Fruit fly (Drosophila melanogaster) whole organism, embryonic: ENCODE results near the gene ssp.

Source experiments
- ATbp ChIP-seq: fragments of 200-800 bp; sonication (Bioruptor generic); optimal IDR thresholded peaks from 2 replicates; lab custom pipeline; 2017; ENCODE audit warnings: missing biosample characterization, mild to moderate bottlenecking, missing genetic modification characterization, missing genetic modification reagents
- Ada2b ChIP-seq: fragments of 200-800 bp; sonication (Bioruptor generic); IDR thresholded peaks from 2 replicates; pipeline ENCODE4 v1.3.6; 2022; ENCODE audit warnings: missing biosample characterization, missing genetic modification characterization
- Adf1 ChIP-seq: fragments of 200-800 bp; sonication (Bioruptor generic); IDR thresholded peaks from 2 replicates; pipeline ENCODE4 v1.3.6; 2022; ENCODE audit warnings: missing biosample characterization, missing genetic modification characterization
- Bgb ChIP-seq: fragments of 200-800 bp; sonication (Bioruptor generic); IDR thresholded peaks from 2 replicates; pipeline ENCODE4 v1.3.6; 2022; ENCODE audit warnings: missing biosample characterization, missing genetic modification characterization; ENCODE audit not compliant: partially characterized antibody
- BtbVII ChIP-seq: fragments of 200-800 bp; sonication (Bioruptor generic); optimal IDR thresholded peaks from 3 replicates; lab custom pipeline; 2017; ENCODE audit warnings: missing biosample characterization, mild to moderate bottlenecking, missing genetic modification characterization
- CG1024 ChIP-seq: fragments of 200-800 bp; sonication (Bioruptor generic); IDR thresholded peaks from 2 replicates; pipeline ENCODE4 v1.3.6; 2022; ENCODE audit warnings: missing biosample characterization, missing genetic modification characterization
- CG10431 ChIP-seq: fragments of 200-800 bp; sonication (Bioruptor generic); optimal IDR thresholded peaks from 3 replicates; lab custom pipeline; 2018; ENCODE audit warnings: missing biosample characterization, mild to moderate bottlenecking, missing genetic modification characterization
- CG10543 ChIP-seq: fragments of 200-800 bp; sonication (Bioruptor generic); optimal IDR thresholded peaks from 3 replicates; lab custom pipeline; 2017; ENCODE audit warnings: missing biosample characterization, mild to moderate bottlenecking, missing genetic modification characterization, moderate library complexity
- CG15073 ChIP-seq: fragments of 200-800 bp; sonication (Bioruptor generic); optimal IDR thresholded peaks from 2 replicates; lab custom pipeline; 2016; ENCODE audit warnings: missing biosample characterization, missing genetic modification characterization
- CG18011 ChIP-seq: fragments of 200-800 bp; sonication (Bioruptor generic); optimal IDR thresholded peaks from 2 replicates; lab custom pipeline; 2017; ENCODE audit warnings: missing biosample characterization, missing genetic modification characterization, mild to moderate bottlenecking, moderate library complexity, missing genotype
- CG2875 ChIP-seq: fragments of 200-800 bp; sonication (Bioruptor generic); optimal IDR thresholded peaks from 2 replicates; lab custom pipeline; 2017; ENCODE audit warnings: missing biosample characterization, mild to moderate bottlenecking, missing genetic modification characterization, missing genetic modification reagents
- CG2889 ChIP-seq: fragments of 200-800 bp; sonication (Bioruptor generic); IDR thresholded peaks from 3 replicates; pipeline ENCODE4 v1.3.6; 2022; ENCODE audit warnings: missing biosample characterization, missing genetic modification characterization
- CG30020 ChIP-seq: fragments of 200-800 bp; optimal IDR thresholded peaks from 2 replicates; lab custom pipeline; 2019; ENCODE audit warnings: missing biosample characterization, mild to moderate bottlenecking, missing genetic modification characterization, moderate library complexity
- CG32767 ChIP-seq: fragments of 200-800 bp; sonication (Bioruptor generic); IDR thresholded peaks from 2 replicates; pipeline ENCODE4 v1.3.6; 2022; ENCODE audit warnings: missing biosample characterization, missing genetic modification characterization
- CG32772 ChIP-seq: fragments of 200-800 bp; sonication (Bioruptor generic); IDR thresholded peaks from 2 replicates; pipeline ENCODE4 v1.3.6; 2022; ENCODE audit warnings: missing biosample characterization, missing genetic modification characterization
- CG3281 ChIP-seq: fragments of 200-800 bp; sonication (Bioruptor generic); optimal IDR thresholded peaks from 3 replicates; lab custom pipeline; 2017; ENCODE audit warnings: missing biosample characterization, mild to moderate bottlenecking, missing genetic modification characterization
- CG3407 ChIP-seq: fragments of 200-800 bp; sonication (Bioruptor generic); optimal IDR thresholded peaks from 2 replicates; lab custom pipeline; 2018; ENCODE audit warnings: missing biosample characterization, mild to moderate bottlenecking, missing genetic modification characterization
- CG4707 ChIP-seq: fragments of 200-800 bp; sonication (Bioruptor generic); optimal IDR thresholded peaks from 2 replicates; lab custom pipeline; 2018; ENCODE audit warnings: missing biosample characterization, mild to moderate bottlenecking, missing genetic modification characterization, moderate library complexity
- CG7357 ChIP-seq: fragments of 200-800 bp; sonication (Bioruptor generic); IDR thresholded peaks from 3 replicates; pipeline ENCODE4 v1.3.6; 2022; ENCODE audit warnings: missing biosample characterization, missing genetic modification characterization
- CG7839 ChIP-seq: fragments of 200-800 bp; sonication (Bioruptor generic); optimal IDR thresholded peaks from 3 replicates; lab custom pipeline; 2018; ENCODE audit warnings: missing biosample characterization, mild to moderate bottlenecking, missing genetic modification characterization, moderate library complexity
- CG8089 ChIP-seq: fragments of 200-800 bp; sonication (Bioruptor generic); optimal IDR thresholded peaks from 3 replicates; lab custom pipeline; 2016; ENCODE audit warnings: missing biosample characterization, missing genetic modification characterization
- CG8765 ChIP-seq: fragments of 200-800 bp; sonication (Bioruptor generic); IDR thresholded peaks from 2 replicates; pipeline ENCODE4 v1.3.6; 2022; ENCODE audit warnings: missing biosample characterization, missing genetic modification characterization
- CG9215 ChIP-seq: fragments of 200-800 bp; sonication (Bioruptor generic); IDR thresholded peaks from 2 replicates; pipeline ENCODE4 v1.3.6; 2022; ENCODE audit warnings: missing biosample characterization, missing genetic modification characterization
- CG9817 ChIP-seq: fragments of 200-800 bp; sonication (Bioruptor generic); optimal IDR thresholded peaks from 2 replicates; lab custom pipeline; 2018; ENCODE audit warnings: missing biosample characterization, mild to moderate bottlenecking, missing genetic modification characterization, moderate library complexity
- CHES-1-like ChIP-seq: fragments of 200-800 bp; sonication (Bioruptor generic); optimal IDR thresholded peaks from 2 replicates; lab custom pipeline; 2016; ENCODE audit warnings: missing biosample characterization, missing genetic modification characterization
- CkIIα-i1 ChIP-seq: fragments of 200-800 bp; sonication (Bioruptor generic); IDR thresholded peaks from 2 replicates; pipeline ENCODE4 v1.3.6; 2022; ENCODE audit warnings: missing biosample characterization, missing genetic modification characterization
- D ChIP-seq, 2 experiments: fragments of 200-800 bp in 1 of 2; fragments of >200 bp in 1 of 2; sonication (Bioruptor generic) in 1 of 2; optimal IDR thresholded peaks; 2 replicates in 1 of 2; 3 replicates in 1 of 2; lab custom pipeline; 2017; ENCODE audit warnings: mild to moderate bottlenecking in 1 of 2, missing biosample characterization in 1 of 2, missing genetic modification characterization in 1 of 2, missing genetic modification reagents in 1 of 2
- Dfd ChIP-seq, 2 experiments: fragments of >200 bp; optimal IDR thresholded peaks; 2 replicates each; lab custom pipeline; 2017; ENCODE audit warnings: missing biosample characterization in 2 of 2, missing genetic modification characterization in 2 of 2
- Fer1 ChIP-seq: fragments of 200-800 bp; sonication (Bioruptor generic); optimal IDR thresholded peaks from 2 replicates; lab custom pipeline; 2017; ENCODE audit warnings: missing biosample characterization, mild to moderate bottlenecking, missing genetic modification characterization
- Gsc ChIP-seq: fragments of 200-800 bp; sonication (Bioruptor generic); IDR thresholded peaks from 2 replicates; pipeline ENCODE4 v1.3.6; 2022; ENCODE audit warnings: missing biosample characterization, missing genetic modification characterization
- Gug ChIP-seq: fragments of 200-800 bp; sonication (Bioruptor generic); IDR thresholded peaks from 4 replicates; pipeline ENCODE4 v1.3.6; 2022; ENCODE audit warnings: missing biosample characterization, missing genetic modification characterization
- HLHmδ ChIP-seq: fragments of 200-800 bp; sonication (Bioruptor generic); optimal IDR thresholded peaks from 2 replicates; lab custom pipeline; 2018; ENCODE audit warnings: missing biosample characterization, mild to moderate bottlenecking, missing genetic modification characterization, moderate library complexity
- MESR4 ChIP-seq: fragments of 200-800 bp; sonication (Bioruptor generic); optimal IDR thresholded peaks from 2 replicates; lab custom pipeline; 2018; ENCODE audit warnings: missing biosample characterization, mild to moderate bottlenecking, missing genetic modification characterization, moderate library complexity
- Med ChIP-seq: fragments of 200-800 bp; sonication (Bioruptor generic); peaks from one replicate; lab custom pipeline; 2016; ENCODE audit warnings: missing biosample characterization, missing genetic modification characterization, mild to moderate bottlenecking, inconsistent platforms, moderate library complexity
- NC2α ChIP-seq: fragments of 200-800 bp; sonication (Bioruptor generic); optimal IDR thresholded peaks from 2 replicates; lab custom pipeline; 2016; ENCODE audit warnings: missing biosample characterization, missing genetic modification characterization
- Oaz ChIP-seq: fragments of 200-800 bp; sonication (Bioruptor generic); IDR thresholded peaks from 2 replicates; pipeline ENCODE4 v1.3.6; 2022; ENCODE audit warnings: missing biosample characterization, missing genetic modification characterization
- Opbp ChIP-seq: fragments of 200-800 bp; sonication (Bioruptor generic); IDR thresholded peaks from 3 replicates; pipeline ENCODE4 v1.3.6; 2022; ENCODE audit warnings: missing biosample characterization, missing genetic modification characterization; ENCODE audit not compliant: partially characterized antibody
- Sin3A ChIP-seq: fragments of >200 bp; optimal IDR thresholded peaks from 2 replicates; lab custom pipeline; 2018
- Vsx1 ChIP-seq: fragments of 200-800 bp; sonication (Bioruptor generic); optimal IDR thresholded peaks from 2 replicates; lab custom pipeline; 2017; ENCODE audit warnings: missing biosample characterization, mild to moderate bottlenecking, missing genetic modification characterization, missing genetic modification reagents
- dimm ChIP-seq: fragments of 200-800 bp; sonication (Bioruptor generic); IDR thresholded peaks from 2 replicates; pipeline ENCODE4 v1.3.6; 2022; ENCODE audit warnings: missing biosample characterization, missing genetic modification characterization
- dmrt99B ChIP-seq: fragments of 200-800 bp; sonication (Bioruptor generic); optimal IDR thresholded peaks from 2 replicates; lab custom pipeline; 2018; ENCODE audit warnings: missing biosample characterization, mild to moderate bottlenecking, missing genetic modification characterization, moderate library complexity
- dysf ChIP-seq: fragments of 200-800 bp; sonication (Bioruptor generic); IDR thresholded peaks from 3 replicates; pipeline ENCODE4 v1.3.6; 2022; ENCODE audit warnings: missing biosample characterization, missing genetic modification characterization
- fru ChIP-seq: fragments of >200 bp; optimal IDR thresholded peaks from 2 replicates; lab custom pipeline; 2017
- gce ChIP-seq: fragments of 200-800 bp; sonication (Bioruptor generic); IDR thresholded peaks from 3 replicates; pipeline ENCODE4 v1.3.6; 2022; ENCODE audit warnings: missing biosample characterization, missing genetic modification characterization
- her ChIP-seq: fragments of 200-800 bp; sonication (Bioruptor generic); optimal IDR thresholded peaks from 2 replicates; lab custom pipeline; 2016; ENCODE audit warnings: missing biosample characterization, missing genetic modification characterization
- nerfin-2 ChIP-seq: fragments of 200-800 bp; sonication (Bioruptor generic); IDR thresholded peaks from 2 replicates; pipeline ENCODE4 v1.3.6; 2022; ENCODE audit warnings: missing biosample characterization, missing genetic modification characterization; ENCODE audit not compliant: partially characterized antibody
- nom ChIP-seq: fragments of 200-800 bp; sonication (Bioruptor generic); optimal IDR thresholded peaks from 2 replicates; lab custom pipeline; 2017; ENCODE audit warnings: missing biosample characterization, missing genetic modification characterization, mild to moderate bottlenecking, moderate library complexity, missing genetic modification reagents
- pnt ChIP-seq: fragments of 200-800 bp; sonication (Bioruptor generic); optimal IDR thresholded peaks from 3 replicates; lab custom pipeline; 2016; ENCODE audit warnings: missing biosample characterization, missing genetic modification characterization
- shn ChIP-seq: fragments of 200-800 bp; sonication (Bioruptor generic); optimal IDR thresholded peaks from 3 replicates; lab custom pipeline; 2016; ENCODE audit warnings: missing biosample characterization, missing genetic modification characterization
- sim ChIP-seq: fragments of 200-800 bp; sonication (Bioruptor generic); IDR thresholded peaks from 2 replicates; pipeline ENCODE4 v1.3.6; 2022; ENCODE audit warnings: missing biosample characterization, missing genetic modification characterization
- zen2 ChIP-seq: fragments of 200-800 bp; sonication (Bioruptor generic); IDR thresholded peaks from 3 replicates; pipeline ENCODE4 v1.3.6; 2022; ENCODE audit warnings: missing biosample characterization, missing genetic modification characterization; ENCODE audit not compliant: partially characterized antibody

The ssp gene

dm6 chr3L:12136630-12137029 lies 18.6 kb downstream of the ssp start, which contains the start of the genes CG5645 and Atg12 (continued):
- TF ChIP-seq her = no peak
- TF ChIP-seq pnt = no peak
- TF ChIP-seq Ada2b = peak; percentile 59; the same call in 1 of the 2 replicates
- no peak for TF ChIP-seq CG4707
- TF ChIP-seq Opbp (GFP tag; lab: Robert Waterston, UW) = peak; percentile 72; the same call in 2 of the 3 replicates
- TF ChIP-seq CG18011 (GFP tag; lab: Kevin White, UChicago) = peak; percentile 10
- peak; percentile 52 for TF ChIP-seq CG30020 (tag; lab: Kevin White, UChicago)
- TF ChIP-seq CHES-1-like (GFP tag; lab: Kevin White, UChicago) = no peak
- TF ChIP-seq NC2α (GFP tag; lab: Kevin White, UChicago) = no peak
- TF ChIP-seq CG2889 (GFP tag; lab: Robert Waterston, UW) = 0 out of 3 replicates have a peak, but pooled peaks have one; percentile 36
- no peak for TF ChIP-seq shn
- TF ChIP-seq MESR4 = no peak
- peak; percentile 75 for TF ChIP-seq Fer1 (GFP tag; lab: Kevin White, UChicago)
- no peak for TF ChIP-seq CG8765 (GFP tag; lab: Robert Waterston, UW)
- no peak for TF ChIP-seq CG8089 (GFP tag; lab: Kevin White, UChicago)
- TF ChIP-seq dmrt99B (tag; lab: Kevin White, UChicago) = peak; percentile 51
- peak; percentile 97 for TF ChIP-seq Vsx1 (GFP tag; lab: Kevin White, UChicago)
- peak; percentile 49 for TF ChIP-seq ATbp (GFP tag; lab: Kevin White, UChicago)
- TF ChIP-seq CG10431 (GFP tag; lab: Kevin White, UChicago) = no peak
- peak; percentile 56; the same call in 1 of the 2 replicates for TF ChIP-seq nerfin-2 (GFP tag; lab: Robert Waterston, UW)
- TF ChIP-seq Med (GFP tag; lab: Kevin White, UChicago) = no peak
- TF ChIP-seq Oaz (GFP tag; lab: Robert Waterston, UW) = peak; percentile 41; the same call in 1 of the 2 replicates
- TF ChIP-seq Bgb (GFP tag; lab: Robert Waterston, UW) = peak; percentile 77
- TF ChIP-seq CG15073 (GFP tag; lab: Kevin White, UChicago) = no peak
- TF ChIP-seq dimm = no peak
- no peak for TF ChIP-seq fru (lab: Kevin White, UChicago)
- peak; percentile 35; the same call in 1 of the 2 replicates for TF ChIP-seq CG1024 (GFP tag; lab: Robert Waterston, UW)
- no peak for TF ChIP-seq CG7357 (GFP tag; lab: Robert Waterston, UW)
- no peak for TF ChIP-seq CG3407 (GFP tag; lab: Kevin White, UChicago)
- TF ChIP-seq Adf1 (GFP tag; lab: Robert Waterston, UW) = no peak
- TF ChIP-seq CG7839 = peak; percentile 54
- TF ChIP-seq CG32772 (GFP tag; lab: Robert Waterston, UW) = no peak
- peak; percentile 61 for TF ChIP-seq CG9817 (tag; lab: Kevin White, UChicago)
- no peak for TF ChIP-seq CG32767 (GFP tag; lab: Robert Waterston, UW)
- TF ChIP-seq Dfd (GFP tag; optimal IDR thresholded peaks at IDR 0.05; lab: Kevin White, UChicago) = no peak
- TF ChIP-seq CG9215 (GFP tag; lab: Robert Waterston, UW) = peak; percentile 33; the same call in 1 of the 2 replicates
- no peak for TF ChIP-seq D (optimal IDR thresholded peaks at IDR 0.05; lab: Kevin White, UChicago)
- TF ChIP-seq D (GFP tag; optimal IDR thresholded peaks at IDR 0.05; lab: Kevin White, UChicago) = peak; percentile 20
- TF ChIP-seq CG3281 (GFP tag; lab: Kevin White, UChicago) = peak; percentile 58
- 0 out of 4 replicates have a peak, but pooled peaks have one; percentile 14 for TF ChIP-seq Gug (GFP tag; lab: Robert Waterston, UW)
- TF ChIP-seq CG2875 = no peak
- TF ChIP-seq dysf (GFP tag; lab: Robert Waterston, UW) = peak; percentile 34; the same call in 1 of the 3 replicates
- peak; percentile 71 for TF ChIP-seq CG10543 (GFP tag; lab: Kevin White, UChicago)
- TF ChIP-seq Sin3A = no peak
- TF ChIP-seq BtbVII (GFP tag; lab: Kevin White, UChicago) = no peak
- no peak for TF ChIP-seq sim
- peak; percentile 38; the same call in 1 of the 3 replicates for TF ChIP-seq zen2
- TF ChIP-seq Gsc (GFP tag; lab: Robert Waterston, UW) = no peak
- TF ChIP-seq gce (GFP tag; lab: Robert Waterston, UW) = no peak
- TF ChIP-seq nom (GFP tag; lab: Kevin White, UChicago) = peak; percentile 21
- no peak for TF ChIP-seq HLHmδ (GFP tag; lab: Kevin White, UChicago)
- TF ChIP-seq CkIIα-i1 (GFP tag; lab: Robert Waterston, UW) = no peak
